Worm (Caenorhabditis elegans) whole organism, young adult: Measurements from ENCODE around the gene K02E11.7.

Experiments used
- T26A5.8 ChIP-seq: sonication (generic microtip); optimal IDR thresholded peaks from 2 replicates; lab custom pipeline; 2016; ENCODE audit warnings: missing genetic modification characterization, missing compliant biosample characterization
- bed-2 ChIP-seq: fragments of 200-800 bp; sonication (Bioruptor generic); IDR thresholded peaks from 2 replicates; pipeline ENCODE4 v1.3.6; 2022; ENCODE audit warnings: missing genetic modification reagents, missing genetic modification characterization, missing compliant biosample characterization
- ets-4 ChIP-seq: fragments of 200-800 bp; sonication (Bioruptor generic); optimal IDR thresholded peaks from 2 replicates; lab custom pipeline; 2018; ENCODE audit warnings: mild to moderate bottlenecking, missing genetic modification characterization, missing compliant biosample characterization
- fkh-3 ChIP-seq: sonication (generic microtip); optimal IDR thresholded peaks from 2 replicates; lab custom pipeline; 2016; ENCODE audit warnings: mild to moderate bottlenecking, missing genetic modification characterization, missing compliant biosample characterization
- lin-40 ChIP-seq: sonication (generic microtip); optimal IDR thresholded peaks from 2 replicates; lab custom pipeline; 2016; ENCODE audit warnings: missing genetic modification characterization, mild to moderate bottlenecking, missing compliant biosample characterization, missing genotype, missing genetic modification reagents
- nhr-80 ChIP-seq: sonication (generic microtip); optimal IDR thresholded peaks from 2 replicates; lab custom pipeline; 2016; ENCODE audit warnings: missing genetic modification characterization, missing compliant biosample characterization
- nhr-90 ChIP-seq: sonication (generic microtip); optimal IDR thresholded peaks from 2 replicates; lab custom pipeline; 2016; ENCODE audit warnings: missing genotype, mild to moderate bottlenecking, missing genetic modification characterization, missing compliant biosample characterization
- snpc-4 ChIP-seq, 5 experiments: fragments of 150-350 bp in 1 of 5; sonication (generic microtip) in 4 of 5; optimal IDR thresholded peaks; 2 replicates each; lab custom pipeline; 2014 to 2018; ENCODE audit warnings: missing genetic modification characterization in 5 of 5, missing biosample characterization in 3 of 5, antibody characterized with exemption in 2 of 5, mild to moderate bottlenecking in 2 of 5, missing compliant biosample characterization in 2 of 5, missing genotype in 2 of 5, moderate library complexity in 2 of 5, missing genetic modification reagents in 1 of 5
- tlf-1 ChIP-seq: fragments of 200-800 bp; sonication (Bioruptor generic); optimal IDR thresholded peaks from 2 replicates; lab custom pipeline; 2018; ENCODE audit warnings: mild to moderate bottlenecking, missing genetic modification characterization, missing compliant biosample characterization
- unc-130 ChIP-seq: sonication (generic microtip); optimal IDR thresholded peaks from 2 replicates; lab custom pipeline; 2016; ENCODE audit warnings: missing genetic modification reagents, missing genetic modification characterization, missing compliant biosample characterization

DNA sequence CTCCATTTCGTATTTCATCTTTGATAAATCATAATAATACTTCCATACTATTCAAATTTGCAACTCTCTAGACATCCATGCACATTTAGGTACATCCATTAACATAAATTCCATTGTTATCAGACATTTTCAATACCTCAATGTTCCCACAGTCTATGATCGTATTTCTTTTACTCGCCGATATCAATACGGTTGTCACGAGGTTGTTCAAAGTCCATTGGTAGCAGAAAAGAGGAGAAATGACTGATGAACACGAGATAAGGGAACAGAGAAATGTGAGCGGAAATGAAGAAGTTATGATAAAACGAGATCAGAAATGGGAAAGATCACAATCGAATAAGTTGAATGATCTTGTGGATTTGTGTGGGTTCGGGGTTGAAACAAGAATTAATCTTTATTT lies 41.3 kb downstream of the K02E11.7 start:
- TF ChIP-seq fkh-3 (tag; lab: Kevin White, UChicago): no peak
- TF ChIP-seq unc-130 (GFP tag; lab: Kevin White, UChicago): no peak
- no peak for TF ChIP-seq ets-4 (GFP tag; lab: Kevin White, UChicago)
- TF ChIP-seq T26A5.8 (tag; lab: Kevin White, UChicago): no peak
- peak; percentile 50 for TF ChIP-seq nhr-80 (tag; lab: Kevin White, UChicago)
- TF ChIP-seq bed-2 (GFP tag; lab: Robert Waterston, UW): no peak
- no peak for TF ChIP-seq snpc-4 (GFP tag; optimal IDR thresholded peaks at IDR 0.05; lab: Kevin White, UChicago)
- no peak for TF ChIP-seq snpc-4 (tag; optimal IDR thresholded peaks at IDR 0.05; lab: Kevin White, UChicago)
- TF ChIP-seq tlf-1: no peak
- TF ChIP-seq lin-40 (tag; lab: Kevin White, UChicago): no peak
- no peak for TF ChIP-seq nhr-90
